Worm (Caenorhabditis elegans): ENCODE measurements around the gene atic-1.

- TF ChIP-seq ztf-23 (GFP tag; IDR thresholded peaks at IDR 0.05) (no peak), ref-1 (GFP tag; conservative IDR thresholded peaks at IDR 0.05) (no peak), cog-1 (tag; optimal IDR thresholded peaks at IDR 0.05) (no peak), ztf-29 (GFP tag; IDR thresholded peaks at IDR 0.05) (no peak), tab-1 (GFP tag; IDR thresholded peaks at IDR 0.05) (no peak), flt-1 (GFP tag; IDR thresholded peaks at IDR 0.05) (no peak), T22C8.4 (GFP tag; IDR thresholded peaks at IDR 0.05) (no peak), klf-2 (GFP tag; conservative IDR thresholded peaks at IDR 0.05) (no peak), med-1 (GFP tag; optimal IDR thresholded peaks at IDR 0.05; ENCODE audit: insufficient read depth) (no peak)
These were observed 45.8 kb upstream of the atic-1 start for ce11 chrIV:7836030-7836429.

Data from whole organism, midembryonic.